Worm (Caenorhabditis elegans) whole organism, mixed stage, embryonic: ENCODE data around the gene hlh-6.
A peak's percentile ranks its signal among the peaks of the same experiment; 100 is the strongest.

Experiments used
- M03D4.4 ChIP-seq: sonication (generic microtip); optimal IDR thresholded peaks from 2 replicates; lab custom pipeline; 2017; ENCODE audit warnings: mild to moderate bottlenecking, missing genetic modification characterization, missing compliant biosample characterization
- bed-3 ChIP-seq: fragments of 200-800 bp; sonication (Bioruptor generic); optimal IDR thresholded peaks from 3 replicates; lab custom pipeline; 2018; ENCODE audit warnings: mild to moderate bottlenecking, missing genetic modification characterization, moderate library complexity, missing compliant biosample characterization
- ceh-43 ChIP-seq: fragments of 200-800 bp; sonication (Bioruptor generic); optimal IDR thresholded peaks from 2 replicates; lab custom pipeline; 2018; ENCODE audit warnings: mild to moderate bottlenecking, missing genetic modification characterization, moderate library complexity, missing compliant biosample characterization
- ceh-83 ChIP-seq: fragments of 200-800 bp; sonication (Bioruptor generic); optimal IDR thresholded peaks from 2 replicates; lab custom pipeline; 2018; ENCODE audit warnings: mild to moderate bottlenecking, missing genetic modification characterization, missing compliant biosample characterization
- ces-1 ChIP-seq: fragments of 150-350 bp; optimal IDR thresholded peaks from 2 replicates; lab custom pipeline; 2014; ENCODE audit warnings: missing biosample characterization, missing genetic modification reagents, missing genetic modification characterization
- cnd-1 ChIP-seq: fragments of 200-800 bp; sonication (Bioruptor generic); optimal IDR thresholded peaks from 2 replicates; lab custom pipeline; 2018; ENCODE audit warnings: mild to moderate bottlenecking, missing genetic modification characterization, missing compliant biosample characterization
- drap-1 ChIP-seq: fragments of 200-800 bp; sonication (Bioruptor generic); optimal IDR thresholded peaks from 3 replicates; lab custom pipeline; 2018; ENCODE audit warnings: mild to moderate bottlenecking, missing genetic modification characterization, missing compliant biosample characterization
- elt-3 ChIP-seq: fragments of 150-350 bp; optimal IDR thresholded peaks from 2 replicates; lab custom pipeline; 2014; ENCODE audit warnings: missing biosample characterization, missing genetic modification characterization
- ham-2 ChIP-seq: fragments of 200-800 bp; sonication (Bioruptor generic); optimal IDR thresholded peaks from 2 replicates; lab custom pipeline; 2018; ENCODE audit warnings: mild to moderate bottlenecking, missing genetic modification characterization, missing compliant biosample characterization
- hlh-1 ChIP-seq: fragments of 150-350 bp; optimal IDR thresholded peaks from 2 replicates; lab custom pipeline; 2014; ENCODE audit warnings: missing biosample characterization, missing genetic modification reagents, missing genetic modification characterization
- lin-13 ChIP-seq: fragments of 150-350 bp; optimal IDR thresholded peaks from 2 replicates; lab custom pipeline; 2014; ENCODE audit warnings: missing biosample characterization, missing genetic modification characterization
- lsy-2 ChIP-seq: fragments of 150-350 bp; optimal IDR thresholded peaks from 2 replicates; lab custom pipeline; 2014; ENCODE audit warnings: missing biosample characterization, missing genetic modification characterization
- mep-1 ChIP-seq: fragments of 150-350 bp; optimal IDR thresholded peaks from 2 replicates; lab custom pipeline; 2017; ENCODE audit warnings: missing biosample characterization, missing genetic modification reagents, missing genetic modification characterization, inconsistent platforms
- mls-2 ChIP-seq: sonication (generic microtip); optimal IDR thresholded peaks from 2 replicates; lab custom pipeline; 2016; ENCODE audit warnings: mild to moderate bottlenecking, missing genetic modification characterization, moderate library complexity, missing compliant biosample characterization
- nhr-12 ChIP-seq: fragments of 150-350 bp; optimal IDR thresholded peaks from 2 replicates; lab custom pipeline; 2014; ENCODE audit warnings: missing biosample characterization, missing genetic modification characterization
- nhr-2 ChIP-seq: fragments of 150-350 bp; optimal IDR thresholded peaks from 2 replicates; lab custom pipeline; 2014; ENCODE audit warnings: missing biosample characterization, missing genetic modification characterization
- nhr-237 ChIP-seq: fragments of 150-350 bp; optimal IDR thresholded peaks from 2 replicates; lab custom pipeline; 2014; ENCODE audit warnings: missing biosample characterization, missing genetic modification characterization
- nhr-28 ChIP-seq: fragments of 150-350 bp; optimal IDR thresholded peaks from 2 replicates; lab custom pipeline; 2014; ENCODE audit warnings: missing biosample characterization, missing genetic modification characterization
- nhr-76 ChIP-seq: sonication (generic microtip); optimal IDR thresholded peaks from 2 replicates; lab custom pipeline; 2017; ENCODE audit warnings: missing biosample characterization, missing genetic modification characterization
- pha-4 ChIP-seq: fragments of 150-350 bp; optimal IDR thresholded peaks from 2 replicates; lab custom pipeline; 2018; ENCODE audit warnings: missing biosample characterization, missing genetic modification reagents, missing genetic modification characterization
- sem-2 ChIP-seq: fragments of 200-800 bp; sonication (Bioruptor generic); optimal IDR thresholded peaks from 2 replicates; lab custom pipeline; 2018; ENCODE audit warnings: mild to moderate bottlenecking, missing genetic modification characterization, missing compliant biosample characterization
- snpc-4 ChIP-seq: fragments of 150-350 bp; optimal IDR thresholded peaks from 2 replicates; lab custom pipeline; 2014; ENCODE audit warnings: missing biosample characterization, missing genetic modification characterization
- sptf-1 ChIP-seq: sonication (generic microtip); optimal IDR thresholded peaks from 2 replicates; lab custom pipeline; 2017; ENCODE audit warnings: mild to moderate bottlenecking, missing genetic modification characterization, moderate library complexity, missing compliant biosample characterization
- tbx-8 ChIP-seq: fragments of 200-800 bp; sonication (Bioruptor generic); optimal IDR thresholded peaks from 2 replicates; lab custom pipeline; 2018; ENCODE audit warnings: mild to moderate bottlenecking, missing genetic modification characterization, moderate library complexity, missing compliant biosample characterization
- unc-120 ChIP-seq: sonication (generic microtip); optimal IDR thresholded peaks from 2 replicates; lab custom pipeline; 2017; ENCODE audit warnings: missing genetic modification characterization, missing compliant biosample characterization; ENCODE audit not compliant: poor library complexity, severe bottlenecking
- unc-39 ChIP-seq: fragments of 150-350 bp; optimal IDR thresholded peaks from 2 replicates; lab custom pipeline; 2014; ENCODE audit warnings: missing biosample characterization, missing genetic modification characterization
- unc-62 ChIP-seq: fragments of 150-350 bp; optimal IDR thresholded peaks from 2 replicates; lab custom pipeline; 2014; ENCODE audit warnings: missing biosample characterization, missing genetic modification reagents, missing genetic modification characterization
- ztf-11 ChIP-seq: fragments of 150-350 bp; optimal IDR thresholded peaks from 2 replicates; lab custom pipeline; 2014; ENCODE audit warnings: missing biosample characterization, missing genetic modification characterization

hlh-6 gene

ce11 chrII:9591071-9591470 lies 23.6 kb downstream of the hlh-6 start, which contains the start of the genes E02H1.1 and tag-124:
Gene E02H1.1 (minus strand): TSS chrII:9591164.
Gene tag-124 (plus strand): TSS chrII:9591292.
- TF ChIP-seq nhr-237 (tag; lab: Kevin White, UChicago) (peak; percentile 37), ces-1 (GFP tag; lab: Kevin White, UChicago) (peak; percentile 16), mep-1 (tag; lab: Kevin White, UChicago) (peak; percentile 28), ztf-11 (no peak), lsy-2 (tag; lab: Kevin White, UChicago) (peak; percentile 25)

DNA sequence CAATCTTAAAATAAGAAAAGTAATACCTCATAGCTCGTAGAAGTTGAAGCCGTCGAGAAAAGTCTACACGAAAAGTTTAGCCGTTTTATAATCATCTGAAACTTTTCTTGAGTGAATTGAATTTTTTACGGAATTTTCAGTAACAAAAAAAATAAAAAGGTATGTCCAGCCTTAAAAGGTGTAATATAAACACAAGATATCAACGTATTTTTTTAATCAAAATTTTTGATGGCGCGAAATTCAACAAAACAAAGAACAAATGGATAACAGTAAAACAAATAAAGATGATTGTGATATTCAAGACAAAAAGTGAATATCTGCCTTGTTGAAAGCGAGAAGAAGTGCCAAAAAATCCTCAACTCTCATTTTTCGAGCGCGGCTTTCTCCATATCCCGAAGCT lies 25.0 kb downstream of the hlh-6 start, which contains the start of gene eral-1:
eral-1 (minus strand) TSS at position 101 of the 400 bp plus-strand sequence.
- TF ChIP-seq ceh-43, result no peak
- TF ChIP-seq ham-2 (GFP tag; lab: Kevin White, UChicago), result no peak
- no peak for TF ChIP-seq ces-1 (GFP tag; lab: Kevin White, UChicago)
- no peak for TF ChIP-seq nhr-2 (tag; lab: Kevin White, UChicago)
- no peak for TF ChIP-seq snpc-4 (tag; lab: Kevin White, UChicago)
- no peak for TF ChIP-seq M03D4.4 (tag; lab: Kevin White, UChicago)
- TF ChIP-seq bed-3 (GFP tag; lab: Kevin White, UChicago), result no peak
- TF ChIP-seq nhr-12 (tag; lab: Kevin White, UChicago), result no peak
- TF ChIP-seq tbx-8 (GFP tag; lab: Kevin White, UChicago), result no peak

DNA sequence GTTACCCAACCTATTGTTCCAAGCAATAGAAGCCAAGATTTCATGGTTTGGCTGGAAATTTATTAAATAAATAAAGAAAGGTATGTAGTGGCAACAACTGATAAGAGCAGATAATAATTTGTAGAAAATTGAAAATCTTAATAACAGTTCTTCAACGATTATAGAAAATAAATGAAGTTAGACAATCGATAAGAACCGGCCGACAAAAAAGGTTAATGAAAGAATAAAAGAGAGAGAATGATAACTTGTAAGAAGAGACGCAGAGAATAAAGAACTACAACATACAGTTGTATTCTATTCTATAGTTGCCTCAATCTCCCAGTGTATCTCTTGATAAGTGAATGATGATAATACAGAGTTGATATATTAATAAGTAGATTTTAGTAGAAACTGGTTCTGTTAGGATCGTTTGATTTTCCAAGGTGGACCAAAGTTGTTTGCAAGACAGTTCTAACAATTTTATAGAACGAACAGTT lies 27.9 kb downstream of the hlh-6 start, which contains the start of gene ugt-58:
ugt-58 (minus strand) TSS at position 51 of the 476 bp plus-strand sequence.
- TF ChIP-seq ham-2 (GFP tag; lab: Kevin White, UChicago), result no peak
- peak; percentile 52 for TF ChIP-seq nhr-28 (tag; lab: Kevin White, UChicago)

DNA sequence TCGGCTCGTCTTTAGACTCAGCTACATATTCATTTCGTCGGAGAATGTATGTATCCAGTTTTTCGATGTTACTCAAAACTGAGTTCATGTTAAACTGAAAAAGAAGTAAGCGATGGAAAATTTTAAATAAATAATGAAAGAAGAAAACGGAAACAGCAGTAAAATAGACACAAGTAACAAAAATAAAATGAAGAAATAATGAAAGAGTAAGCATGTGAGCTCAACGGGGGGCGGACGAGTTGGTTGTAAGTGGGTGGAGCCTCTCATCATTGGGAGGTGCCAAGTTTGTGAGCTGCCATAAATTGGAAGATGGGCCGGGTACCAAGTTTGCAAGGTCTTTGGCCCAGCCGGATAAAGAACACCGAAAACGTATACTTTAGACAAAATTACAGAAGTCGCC lies 31.2 kb downstream of the hlh-6 start, which contains the start of gene wee-1.1:
wee-1.1 (minus strand) TSS at position 101 of the 400 bp plus-strand sequence.
- TF ChIP-seq lin-13 (tag; lab: Kevin White, UChicago) (no peak), unc-120 (no peak), sem-2 (GFP tag; lab: Kevin White, UChicago) (no peak), M03D4.4 (tag; lab: Kevin White, UChicago) (no peak)

ce11 chrII:9577630-9578029 lies 37.0 kb downstream of the hlh-6 start:
- no peak for TF ChIP-seq ceh-43
- no peak for TF ChIP-seq nhr-76 (tag; lab: Kevin White, UChicago)
- TF ChIP-seq unc-120, result no peak
- TF ChIP-seq nhr-2 (tag; lab: Kevin White, UChicago), result no peak
- no peak for TF ChIP-seq mep-1 (tag; lab: Kevin White, UChicago)
- no peak for TF ChIP-seq sptf-1
- no peak for TF ChIP-seq pha-4 (tag; lab: Kevin White, UChicago)
- TF ChIP-seq tbx-8 (GFP tag; lab: Kevin White, UChicago), result no peak
- no peak for TF ChIP-seq ces-1 (GFP tag; lab: Kevin White, UChicago)
- no peak for TF ChIP-seq ham-2 (GFP tag; lab: Kevin White, UChicago)
- no peak for TF ChIP-seq cnd-1 (tag; lab: Kevin White, UChicago)
- no peak for TF ChIP-seq unc-39 (tag; lab: Kevin White, UChicago)
- no peak for TF ChIP-seq lin-13 (tag; lab: Kevin White, UChicago)
- TF ChIP-seq mls-2, result no peak
- no peak for TF ChIP-seq hlh-1 (tag; lab: Kevin White, UChicago)
- TF ChIP-seq ceh-83 (GFP tag; lab: Kevin White, UChicago), result no peak
- no peak for TF ChIP-seq nhr-12 (tag; lab: Kevin White, UChicago)
- TF ChIP-seq nhr-237 (tag; lab: Kevin White, UChicago), result no peak
- TF ChIP-seq M03D4.4 (tag; lab: Kevin White, UChicago), result no peak
- TF ChIP-seq unc-62 (GFP tag; lab: Kevin White, UChicago), result no peak

DNA sequence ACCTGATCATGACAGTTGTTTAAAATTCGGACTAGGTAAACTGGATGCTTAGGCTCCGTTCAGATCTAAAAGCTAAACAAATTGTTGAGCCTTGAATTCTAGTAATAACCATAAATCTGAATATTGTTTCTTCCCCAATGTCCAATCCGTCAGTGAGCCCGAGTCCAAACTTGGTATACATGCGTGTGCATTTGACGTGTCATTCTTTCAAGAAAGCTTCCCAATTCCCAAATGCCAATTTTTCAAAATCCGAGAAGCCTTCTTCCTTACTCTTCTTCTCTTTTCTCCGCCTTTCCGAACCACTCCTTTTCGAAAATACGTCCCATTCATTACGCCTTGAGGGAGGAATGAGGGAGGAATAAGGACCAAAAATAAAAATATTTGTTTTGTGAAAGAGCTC lies 37.9 kb downstream of the hlh-6 start:
- TF ChIP-seq sem-2 (GFP tag; lab: Kevin White, UChicago), result no peak
- TF ChIP-seq M03D4.4 (tag; lab: Kevin White, UChicago), result no peak
- no peak for TF ChIP-seq drap-1
- TF ChIP-seq elt-3, result no peak
